Fruit fly (Drosophila melanogaster) whole organism, embryonic: ENCODE data around the gene RpL32.

ENCODE experiments used
- BEAF-32 ChIP-seq: fragments of 200-800 bp; sonication (Bioruptor generic); optimal IDR thresholded peaks from 3 replicates; lab custom pipeline; 2017; ENCODE audit warnings: missing biosample characterization, missing genetic modification characterization, mild to moderate bottlenecking, moderate library complexity, missing genetic modification reagents
- Bteb2 ChIP-seq: fragments of 200-800 bp; sonication (Bioruptor generic); optimal IDR thresholded peaks from 2 replicates; lab custom pipeline; 2016; ENCODE audit warnings: missing biosample characterization, missing genetic modification characterization
- CG10147 ChIP-seq: fragments of 200-800 bp; sonication (Bioruptor generic); optimal IDR thresholded peaks from 2 replicates; lab custom pipeline; 2019; ENCODE audit warnings: missing biosample characterization, mild to moderate bottlenecking, missing genetic modification characterization, moderate library complexity
- CG10366 ChIP-seq: fragments of 200-800 bp; sonication (Bioruptor generic); IDR thresholded peaks from 2 replicates; pipeline ENCODE4 v1.3.6; 2022; ENCODE audit warnings: missing biosample characterization, missing genetic modification characterization
- CG10543 ChIP-seq: fragments of 200-800 bp; sonication (Bioruptor generic); optimal IDR thresholded peaks from 3 replicates; lab custom pipeline; 2017; ENCODE audit warnings: missing biosample characterization, mild to moderate bottlenecking, missing genetic modification characterization, moderate library complexity
- CG11398 ChIP-seq: fragments of 200-800 bp; sonication (Bioruptor generic); optimal IDR thresholded peaks from 2 replicates; lab custom pipeline; 2016; ENCODE audit warnings: missing biosample characterization, missing genetic modification characterization
- CG11560 ChIP-seq: fragments of 200-800 bp; sonication (Bioruptor generic); IDR thresholded peaks from 3 replicates; pipeline ENCODE4 v1.3.6; 2022; ENCODE audit warnings: missing biosample characterization, missing genetic modification characterization
- CG13624 ChIP-seq: fragments of 200-800 bp; sonication (Bioruptor generic); optimal IDR thresholded peaks from 2 replicates; lab custom pipeline; 2016; ENCODE audit warnings: missing biosample characterization, missing genetic modification characterization
- CG14014 ChIP-seq: fragments of 200-800 bp; sonication (Bioruptor generic); IDR thresholded peaks from 2 replicates; pipeline ENCODE4 v1.3.6; 2022; ENCODE audit warnings: missing biosample characterization, missing genetic modification characterization
- CG15696 ChIP-seq: fragments of 200-800 bp; sonication (Bioruptor generic); optimal IDR thresholded peaks from 2 replicates; lab custom pipeline; 2019; ENCODE audit warnings: missing biosample characterization, mild to moderate bottlenecking, missing genetic modification characterization, moderate library complexity
- CG1603 ChIP-seq: fragments of 200-800 bp; sonication (Bioruptor generic); optimal IDR thresholded peaks from 2 replicates; lab custom pipeline; 2019; ENCODE audit warnings: missing biosample characterization, mild to moderate bottlenecking, missing genetic modification characterization, moderate library complexity
- CG16779 ChIP-seq: fragments of 200-800 bp; sonication (Bioruptor generic); IDR thresholded peaks from 2 replicates; pipeline ENCODE4 v1.3.6; 2022; ENCODE audit warnings: missing biosample characterization, missing genetic modification characterization
- CG18011 ChIP-seq: fragments of 200-800 bp; sonication (Bioruptor generic); optimal IDR thresholded peaks from 2 replicates; lab custom pipeline; 2017; ENCODE audit warnings: missing biosample characterization, missing genetic modification characterization, mild to moderate bottlenecking, moderate library complexity, missing genotype
- CG18262 ChIP-seq: fragments of 200-800 bp; optimal IDR thresholded peaks from 3 replicates; lab custom pipeline; 2019; ENCODE audit warnings: missing biosample characterization, mild to moderate bottlenecking, missing genetic modification characterization, moderate library complexity
- CG31365 ChIP-seq: fragments of 200-800 bp; sonication (Bioruptor generic); optimal IDR thresholded peaks from 2 replicates; lab custom pipeline; 2018; ENCODE audit warnings: missing biosample characterization, mild to moderate bottlenecking, missing genetic modification characterization
- CG31388 ChIP-seq: fragments of 200-800 bp; sonication (Bioruptor generic); optimal IDR thresholded peaks from 2 replicates; lab custom pipeline; 2016; ENCODE audit warnings: missing biosample characterization, missing genetic modification characterization
- CG4404 ChIP-seq: fragments of 200-800 bp; sonication (Bioruptor generic); IDR thresholded peaks from 2 replicates; pipeline ENCODE4 v1.3.6; 2022; ENCODE audit warnings: missing biosample characterization, missing genetic modification characterization
- CG6654 ChIP-seq: fragments of 200-800 bp; sonication (Bioruptor generic); optimal IDR thresholded peaks from 2 replicates; lab custom pipeline; 2017; ENCODE audit warnings: missing biosample characterization, mild to moderate bottlenecking, missing genetic modification characterization
- CG6765 ChIP-seq: fragments of 200-800 bp; sonication (Bioruptor generic); optimal IDR thresholded peaks from 3 replicates; lab custom pipeline; 2017; ENCODE audit warnings: missing biosample characterization, mild to moderate bottlenecking, missing genetic modification characterization
- CG7357 ChIP-seq: fragments of 200-800 bp; sonication (Bioruptor generic); IDR thresholded peaks from 3 replicates; pipeline ENCODE4 v1.3.6; 2022; ENCODE audit warnings: missing biosample characterization, missing genetic modification characterization
- CG8478 ChIP-seq: fragments of >200 bp; optimal IDR thresholded peaks from 2 replicates; lab custom pipeline; 2018
- CG9215 ChIP-seq: fragments of 200-800 bp; sonication (Bioruptor generic); IDR thresholded peaks from 2 replicates; pipeline ENCODE4 v1.3.6; 2022; ENCODE audit warnings: missing biosample characterization, missing genetic modification characterization
- Dip3 ChIP-seq: fragments of 200-800 bp; sonication (Bioruptor generic); optimal IDR thresholded peaks from 3 replicates; lab custom pipeline; 2016; ENCODE audit warnings: missing biosample characterization, missing genetic modification characterization
- Dref ChIP-seq: fragments of 200-800 bp; sonication (Bioruptor generic); IDR thresholded peaks from 2 replicates; pipeline ENCODE4 v1.3.6; 2022; ENCODE audit warnings: missing biosample characterization, missing genetic modification characterization
- E2f1 ChIP-seq: fragments of 200-800 bp; sonication (Bioruptor generic); IDR thresholded peaks from 2 replicates; pipeline ENCODE4 v1.3.6; 2022; ENCODE audit warnings: missing biosample characterization, missing genetic modification characterization
- E2f2 ChIP-seq: fragments of 200-800 bp; sonication (Bioruptor generic); IDR thresholded peaks from 2 replicates; pipeline ENCODE4 v1.3.6; 2022; ENCODE audit warnings: missing biosample characterization, missing genetic modification characterization
- Gsc ChIP-seq: fragments of 200-800 bp; sonication (Bioruptor generic); IDR thresholded peaks from 2 replicates; pipeline ENCODE4 v1.3.6; 2022; ENCODE audit warnings: missing biosample characterization, missing genetic modification characterization
- NFAT ChIP-seq: fragments of 200-800 bp; sonication (Bioruptor generic); IDR thresholded peaks from 2 replicates; pipeline ENCODE4 v1.3.6; 2022; ENCODE audit warnings: missing biosample characterization, missing genetic modification characterization
- Nf-YA ChIP-seq: fragments of 200-800 bp; sonication (Bioruptor generic); IDR thresholded peaks from 2 replicates; pipeline ENCODE4 v1.3.6; 2022; ENCODE audit warnings: missing biosample characterization, missing genetic modification characterization
- Oaz ChIP-seq: fragments of 200-800 bp; sonication (Bioruptor generic); IDR thresholded peaks from 2 replicates; pipeline ENCODE4 v1.3.6; 2022; ENCODE audit warnings: missing biosample characterization, missing genetic modification characterization
- Oli ChIP-seq: fragments of 200-800 bp; sonication (Bioruptor generic); optimal IDR thresholded peaks from 2 replicates; lab custom pipeline; 2018; ENCODE audit warnings: missing biosample characterization, mild to moderate bottlenecking, missing genetic modification characterization, moderate library complexity
- Sox100B ChIP-seq: fragments of 200-800 bp; sonication (Bioruptor generic); optimal IDR thresholded peaks from 3 replicates; lab custom pipeline; 2018; ENCODE audit warnings: missing biosample characterization, mild to moderate bottlenecking, missing genetic modification characterization
- bigmax ChIP-seq: fragments of 200-800 bp; sonication (Bioruptor generic); optimal IDR thresholded peaks from 2 replicates; lab custom pipeline; 2018; ENCODE audit warnings: missing biosample characterization, mild to moderate bottlenecking, missing genetic modification characterization
- cad ChIP-seq: fragments of >200 bp; optimal IDR thresholded peaks from 2 replicates; lab custom pipeline; 2017; ENCODE audit warnings: missing biosample characterization, missing genetic modification characterization
- corto ChIP-seq: fragments of 200-800 bp; sonication (Bioruptor generic); optimal IDR thresholded peaks from 2 replicates; lab custom pipeline; 2016; ENCODE audit warnings: missing biosample characterization, mild to moderate bottlenecking, missing genetic modification characterization, moderate library complexity
- da ChIP-seq: fragments of 200-800 bp; sonication (Bioruptor generic); optimal IDR thresholded peaks from 2 replicates; lab custom pipeline; 2016; ENCODE audit warnings: missing biosample characterization, missing genetic modification characterization
- esg ChIP-seq: fragments of 200-800 bp; sonication (Bioruptor generic); conservative IDR thresholded peaks from 2 replicates; pipeline ENCODE4 v1.3.6; 2022; ENCODE audit warnings: missing biosample characterization, missing genetic modification characterization
- grn ChIP-seq: fragments of 200-800 bp; sonication (Bioruptor generic); optimal IDR thresholded peaks from 3 replicates; lab custom pipeline; 2017; ENCODE audit warnings: missing biosample characterization, missing genetic modification characterization
- jigr1 ChIP-seq: fragments of 200-800 bp; sonication (Bioruptor generic); IDR thresholded peaks from 3 replicates; pipeline ENCODE4 v1.3.6; 2022; ENCODE audit warnings: missing biosample characterization, missing genetic modification characterization
- knrl ChIP-seq: fragments of 200-800 bp; sonication (Bioruptor generic); IDR thresholded peaks from 3 replicates; pipeline ENCODE4 v1.3.6; 2022; ENCODE audit warnings: missing biosample characterization, missing genetic modification characterization; ENCODE audit not compliant: partially characterized antibody
- lilli ChIP-seq: fragments of 200-800 bp; sonication (Bioruptor generic); optimal IDR thresholded peaks from 3 replicates; lab custom pipeline; 2016; ENCODE audit warnings: missing biosample characterization, missing genetic modification characterization
- nmo ChIP-seq: fragments of 200-800 bp; sonication (Bioruptor generic); optimal IDR thresholded peaks from 2 replicates; lab custom pipeline; 2018; ENCODE audit warnings: missing biosample characterization, mild to moderate bottlenecking, missing genetic modification characterization, moderate library complexity
- oc ChIP-seq: fragments of 200-800 bp; sonication (Bioruptor generic); optimal IDR thresholded peaks from 2 replicates; lab custom pipeline; 2018; ENCODE audit warnings: missing biosample characterization, mild to moderate bottlenecking, missing genetic modification characterization, moderate library complexity
- p53 ChIP-seq: fragments of 200-800 bp; sonication (Bioruptor generic); optimal IDR thresholded peaks from 2 replicates; lab custom pipeline; 2016; ENCODE audit warnings: missing biosample characterization, missing genetic modification characterization
- sens ChIP-seq: fragments of 200-800 bp; sonication (Bioruptor generic); peaks from one replicate; lab custom pipeline; 2016; ENCODE audit warnings: missing biosample characterization, missing genetic modification characterization
- shn ChIP-seq: fragments of 200-800 bp; sonication (Bioruptor generic); optimal IDR thresholded peaks from 3 replicates; lab custom pipeline; 2016; ENCODE audit warnings: missing biosample characterization, missing genetic modification characterization
- slp2 ChIP-seq: fragments of 200-800 bp; sonication (Bioruptor generic); optimal IDR thresholded peaks from 2 replicates; lab custom pipeline; 2016; ENCODE audit warnings: missing biosample characterization, missing genetic modification characterization
- so ChIP-seq: fragments of 200-800 bp; sonication (Bioruptor generic); IDR thresholded peaks from 3 replicates; pipeline ENCODE4 v1.3.6; 2022; ENCODE audit warnings: missing biosample characterization, missing genetic modification characterization
- ssp ChIP-seq: fragments of 200-800 bp; sonication (Bioruptor generic); IDR thresholded peaks from 2 replicates; pipeline ENCODE4 v1.3.6; 2022; ENCODE audit warnings: missing biosample characterization, missing genetic modification characterization
- tna ChIP-seq: fragments of 200-800 bp; sonication (Bioruptor generic); IDR thresholded peaks from 2 replicates; pipeline ENCODE4 v1.3.6; 2022; ENCODE audit warnings: missing biosample characterization, missing genetic modification characterization; ENCODE audit not compliant: partially characterized antibody
- twi ChIP-seq: fragments of 200-800 bp; optimal IDR thresholded peaks from 2 replicates; lab custom pipeline; 2019; ENCODE audit warnings: missing biosample characterization, mild to moderate bottlenecking, missing genetic modification characterization, moderate library complexity
- wor ChIP-seq: fragments of 200-800 bp; sonication (Bioruptor generic); IDR thresholded peaks from 2 replicates; pipeline ENCODE4 v1.3.6; 2022; ENCODE audit warnings: missing biosample characterization, missing genetic modification characterization
- zen ChIP-seq: fragments of 200-800 bp; sonication (Bioruptor generic); optimal IDR thresholded peaks from 3 replicates; lab custom pipeline; 2018; ENCODE audit warnings: missing biosample characterization, mild to moderate bottlenecking, missing genetic modification characterization, moderate library complexity
- zf30C ChIP-seq: fragments of 200-800 bp; sonication (Bioruptor generic); optimal IDR thresholded peaks from 3 replicates; lab custom pipeline; 2018; ENCODE audit warnings: missing biosample characterization, mild to moderate bottlenecking, missing genetic modification characterization

The RpL32 gene

DNA sequence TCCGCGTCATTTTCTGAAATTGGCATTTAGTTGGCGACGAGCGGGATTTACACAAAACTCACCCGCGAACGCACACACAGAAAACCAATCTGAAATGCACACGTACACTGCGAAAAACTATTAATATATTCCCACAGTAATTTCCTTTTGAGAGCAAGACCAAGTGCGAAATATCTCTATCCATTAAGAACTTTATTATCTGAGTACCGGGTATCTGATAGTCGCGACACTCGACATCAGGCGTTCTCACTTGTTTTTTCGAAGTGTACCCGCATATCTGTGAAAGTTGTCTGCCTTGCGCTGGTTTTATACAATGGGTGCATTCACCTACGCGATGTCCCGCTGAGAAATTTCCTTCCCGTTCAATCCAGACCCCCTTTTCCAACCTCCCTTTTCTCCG lies 30.1 kb upstream of the RpL32 start (continued):
- TF ChIP-seq lilli: no peak
- TF ChIP-seq grn (GFP tag; lab: Kevin White, UChicago): no peak
- no peak for TF ChIP-seq da (GFP tag; lab: Kevin White, UChicago)
- TF ChIP-seq Sox100B (GFP tag; lab: Kevin White, UChicago): no peak
- no peak for TF ChIP-seq CG14014
- TF ChIP-seq jigr1 (GFP tag; lab: Robert Waterston, UW): no peak
- no peak for TF ChIP-seq E2f1 (GFP tag; lab: Robert Waterston, UW)
- no peak for TF ChIP-seq CG10147
- TF ChIP-seq Bteb2: no peak
- TF ChIP-seq CG6765 (GFP tag; lab: Kevin White, UChicago): no peak
- no peak for TF ChIP-seq CG11560 (tag; lab: Robert Waterston, UW)
- no peak for TF ChIP-seq CG7357 (GFP tag; lab: Robert Waterston, UW)
- TF ChIP-seq p53: no peak
- no peak for TF ChIP-seq Oli (tag; lab: Kevin White, UChicago)
- TF ChIP-seq Oaz (GFP tag; lab: Robert Waterston, UW): no peak
- no peak for TF ChIP-seq CG13624 (GFP tag; lab: Kevin White, UChicago)
- no peak for TF ChIP-seq wor (GFP tag; lab: Robert Waterston, UW)
- TF ChIP-seq Dref: no peak
- TF ChIP-seq CG11398: no peak
- no peak for TF ChIP-seq esg
- no peak for TF ChIP-seq CG4404 (GFP tag; lab: Robert Waterston, UW)
- no peak for TF ChIP-seq tna
- no peak for TF ChIP-seq E2f2 (GFP tag; lab: Robert Waterston, UW)
- no peak for TF ChIP-seq Gsc (GFP tag; lab: Robert Waterston, UW)
- TF ChIP-seq ssp (GFP tag; lab: Robert Waterston, UW): no peak
- peak; percentile 2 for TF ChIP-seq nmo (GFP tag; lab: Kevin White, UChicago)
- TF ChIP-seq CG18011: no peak
- no peak for TF ChIP-seq CG15696 (tag; lab: Kevin White, UChicago)
- no peak for TF ChIP-seq slp2 (GFP tag; lab: Kevin White, UChicago)
- TF ChIP-seq shn (GFP tag; lab: Kevin White, UChicago): no peak
- TF ChIP-seq zf30C: no peak
- TF ChIP-seq CG10366 (GFP tag; lab: Robert Waterston, UW): peak; percentile 26; the same call in 1 of the 2 replicates
- no peak for TF ChIP-seq CG31365
- no peak for TF ChIP-seq CG16779 (GFP tag; lab: Robert Waterston, UW)
- TF ChIP-seq cad (GFP tag; lab: Kevin White, UChicago): no peak
- no peak for TF ChIP-seq CG18262 (tag; lab: Kevin White, UChicago)
- TF ChIP-seq BEAF-32 (GFP tag; lab: Kevin White, UChicago): no peak
- no peak for TF ChIP-seq so (GFP tag; lab: Robert Waterston, UW)
- no peak for TF ChIP-seq CG31388 (GFP tag; lab: Kevin White, UChicago)
- no peak for TF ChIP-seq Nf-YA (GFP tag; lab: Robert Waterston, UW)
- TF ChIP-seq CG10543 (GFP tag; lab: Kevin White, UChicago): no peak
- TF ChIP-seq CG8478 (lab: Kevin White, UChicago): no peak
- TF ChIP-seq CG1603: peak; percentile 57
- TF ChIP-seq twi (tag; lab: Kevin White, UChicago): no peak
- TF ChIP-seq knrl (GFP tag; lab: Robert Waterston, UW): no peak
- no peak for TF ChIP-seq zen (tag; lab: Kevin White, UChicago)
- no peak for TF ChIP-seq Dip3 (GFP tag; lab: Kevin White, UChicago)
- TF ChIP-seq corto (GFP tag; lab: Kevin White, UChicago): no peak
- no peak for TF ChIP-seq CG6654
- TF ChIP-seq oc (tag; lab: Kevin White, UChicago): no peak
- TF ChIP-seq bigmax (GFP tag; lab: Kevin White, UChicago): no peak
- no peak for TF ChIP-seq NFAT (GFP tag; lab: Robert Waterston, UW)
- TF ChIP-seq sens (GFP tag; lab: Kevin White, UChicago): peak; percentile 67
- no peak for TF ChIP-seq CG9215 (GFP tag; lab: Robert Waterston, UW)
